Worm (Caenorhabditis elegans): Measurements from ENCODE around the gene pepm-1.

ce11 chrV:14372774-14373173 is 43.9 kb downstream of the pepm-1 start, which contains the start of gene unc-39:
- no peak for TF ChIP-seq unc-120 (tag; optimal IDR thresholded peaks at IDR 0.05; ENCODE audit: poor library complexity, severe bottlenecking)
- TF ChIP-seq elt-1 (tag; optimal IDR thresholded peaks at IDR 0.05; ENCODE audit: borderline replicate concordance, insufficient read depth): no peak
- TF ChIP-seq mab-5 (tag; optimal IDR thresholded peaks at IDR 0.05): no peak
- TF ChIP-seq blmp-1 (tag; optimal IDR thresholded peaks at IDR 0.05): no peak

All from whole organism, mixed stage, embryonic.